Worm (Caenorhabditis elegans): ENCODE results near the gene htz-1.
A peak's percentile ranks its signal among the peaks of the same experiment; 100 is the strongest.

Gene htz-1

DNA sequence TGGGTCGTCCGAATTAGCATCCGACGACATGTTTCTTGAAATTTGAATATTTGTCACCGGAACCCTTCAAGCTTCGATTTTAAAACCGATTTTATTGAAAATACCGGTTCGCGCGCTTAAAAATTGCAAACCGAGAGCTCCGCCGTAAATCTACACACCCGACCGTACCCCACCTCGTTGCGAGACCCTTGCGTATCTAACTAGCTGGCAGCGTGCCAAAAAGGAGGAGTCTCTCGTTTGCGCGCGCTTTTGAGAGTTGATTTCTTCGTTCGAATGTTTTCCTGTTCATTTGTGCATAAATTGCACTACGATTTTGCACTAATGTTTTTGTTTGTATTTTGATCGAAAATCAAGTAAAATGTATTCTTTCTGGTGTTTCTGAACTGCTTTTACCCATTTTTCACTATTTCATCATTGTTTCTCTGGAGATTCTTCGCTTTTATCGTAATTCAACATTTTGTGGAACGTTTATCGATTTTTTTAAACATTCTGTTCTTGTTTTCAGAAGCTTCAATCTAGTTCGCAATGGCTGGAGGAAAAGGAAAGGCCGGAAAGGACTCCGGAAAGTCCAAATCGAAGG lies at the start of gene htz-1, which contains the start of gene wapl-1:
TSS of gene htz-1 (plus strand) at position 506 of the 580 bp plus-strand sequence.
TSS of gene wapl-1 (minus strand) at position 30 of the 580 bp plus-strand sequence.
- no peak for TF ChIP-seq ets-7 (tag; optimal IDR thresholded peaks at IDR 0.05)
- peak; percentile 43; the same call in 1 of the 2 replicates for TF ChIP-seq tbx-37 (GFP tag; conservative IDR thresholded peaks at IDR 0.05)
- no peak for TF ChIP-seq ama-1 (optimal IDR thresholded peaks at IDR 0.05)
- no peak for TF ChIP-seq ceh-13 (GFP tag; optimal IDR thresholded peaks at IDR 0.05)
- TF ChIP-seq flt-1 (GFP tag; IDR thresholded peaks at IDR 0.05) = peak; percentile 60
- TF ChIP-seq ceh-36 (tag; optimal IDR thresholded peaks at IDR 0.05) = no peak
- TF ChIP-seq tra-4 (tag; optimal IDR thresholded peaks at IDR 0.05) = no peak
- TF ChIP-seq F13C5.2 (tag; optimal IDR thresholded peaks at IDR 0.05) = peak; percentile 48
- peak; percentile 60; the same call in 1 of the 2 replicates for TF ChIP-seq pes-1 (GFP tag; IDR thresholded peaks at IDR 0.05)
- no peak for TF ChIP-seq aly-1 (tag; optimal IDR thresholded peaks at IDR 0.05)
- TF ChIP-seq scrt-1 (GFP tag; IDR thresholded peaks at IDR 0.05) = no peak
- TF ChIP-seq hmbx-1 (tag; optimal IDR thresholded peaks at IDR 0.05) = no peak
- no peak for TF ChIP-seq hmg-4 (GFP tag; optimal IDR thresholded peaks at IDR 0.05)
- no peak for TF ChIP-seq B0310.2 (tag; optimal IDR thresholded peaks at IDR 0.05)
- 0 out of 2 replicates have a peak, but pooled peaks have one; percentile 20 for TF ChIP-seq sea-1 (GFP tag; conservative IDR thresholded peaks at IDR 0.05)
- no peak for TF ChIP-seq tbx-11 (GFP tag; IDR thresholded peaks at IDR 0.05)
- TF ChIP-seq hnd-1 (tag; optimal IDR thresholded peaks at IDR 0.05) = no peak

DNA sequence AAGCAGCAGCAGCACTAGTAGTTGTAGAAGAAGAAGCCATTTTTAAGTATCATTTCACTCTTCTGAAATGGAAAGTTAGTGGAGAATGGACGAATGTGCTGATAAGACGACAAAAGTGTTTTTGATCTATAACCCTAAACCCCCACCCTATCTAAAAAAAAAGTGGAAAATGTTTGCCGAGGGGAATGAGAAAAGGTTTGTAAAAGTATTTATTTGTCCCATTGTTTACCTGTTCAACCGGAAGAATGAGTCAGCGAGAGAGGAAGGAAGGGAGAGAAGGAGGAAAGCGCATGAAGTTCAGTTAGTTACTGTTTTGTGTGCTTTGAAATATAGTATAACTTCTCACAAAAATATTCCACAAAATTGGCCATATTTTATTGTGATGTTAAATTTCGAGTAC lies 48.9 kb upstream of the htz-1 start:
- TF ChIP-seq B0310.2 (tag; optimal IDR thresholded peaks at IDR 0.05) (no peak), tbx-37 (GFP tag; conservative IDR thresholded peaks at IDR 0.05) (no peak), flt-1 (GFP tag; IDR thresholded peaks at IDR 0.05) (no peak), pes-1 (GFP tag; IDR thresholded peaks at IDR 0.05) (no peak), hnd-1 (tag; optimal IDR thresholded peaks at IDR 0.05) (no peak), ama-1 (optimal IDR thresholded peaks at IDR 0.05) (no peak), F13C5.2 (tag; optimal IDR thresholded peaks at IDR 0.05) (no peak), ceh-36 (tag; optimal IDR thresholded peaks at IDR 0.05) (no peak)

DNA sequence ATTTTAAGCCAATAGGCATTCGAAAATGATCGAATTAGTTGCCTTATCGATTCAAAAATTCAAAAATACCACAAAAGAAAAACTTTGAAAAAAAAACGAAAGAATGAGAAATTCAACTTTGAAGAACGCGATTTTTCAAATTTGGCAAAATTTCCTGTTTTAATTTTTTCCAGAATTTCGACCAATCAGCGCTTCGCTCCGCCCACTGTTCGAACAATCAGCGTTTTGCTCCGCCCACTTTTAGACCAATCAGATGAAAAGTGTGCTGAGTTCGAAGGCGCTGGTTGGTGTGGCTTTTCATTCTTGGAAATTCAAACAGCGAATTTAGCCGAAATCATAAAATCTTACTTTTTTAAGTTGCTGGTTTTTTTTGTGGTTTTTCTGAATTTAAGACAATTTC lies 48.4 kb upstream of the htz-1 start:
- TF ChIP-seq ets-7 (tag; optimal IDR thresholded peaks at IDR 0.05) (no peak), tbx-11 (GFP tag; IDR thresholded peaks at IDR 0.05) (no peak), hmg-4 (GFP tag; optimal IDR thresholded peaks at IDR 0.05) (no peak), hnd-1 (tag; optimal IDR thresholded peaks at IDR 0.05) (no peak), ama-1 (optimal IDR thresholded peaks at IDR 0.05) (no peak), tra-4 (tag; optimal IDR thresholded peaks at IDR 0.05) (no peak), flt-1 (GFP tag; IDR thresholded peaks at IDR 0.05) (no peak), F13C5.2 (tag; optimal IDR thresholded peaks at IDR 0.05) (no peak), sea-1 (GFP tag; conservative IDR thresholded peaks at IDR 0.05) (no peak), ceh-36 (tag; optimal IDR thresholded peaks at IDR 0.05) (no peak), hmbx-1 (tag; optimal IDR thresholded peaks at IDR 0.05) (no peak), ceh-13 (GFP tag; optimal IDR thresholded peaks at IDR 0.05) (no peak)

DNA sequence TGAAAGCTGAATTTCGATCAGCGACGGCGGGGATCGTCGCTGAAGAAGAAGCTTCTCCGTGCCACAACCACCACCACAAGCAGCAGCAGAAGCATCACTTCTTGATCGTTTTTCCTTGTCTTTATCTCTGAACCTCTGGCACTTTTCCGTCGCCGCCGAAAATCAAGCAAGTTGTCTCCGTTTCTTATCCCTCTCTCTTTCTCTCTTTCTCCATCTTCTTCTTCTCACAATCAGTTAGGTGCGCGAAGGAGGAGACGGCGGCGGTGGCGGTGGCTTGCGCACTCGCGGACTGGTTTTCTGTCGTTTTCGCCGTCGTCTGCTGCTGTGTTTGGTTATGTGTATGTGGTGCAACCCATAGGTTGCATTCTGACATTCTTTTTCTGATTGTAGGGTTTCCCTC lies 47.6 kb upstream of the htz-1 start:
- TF ChIP-seq tra-4 (tag; optimal IDR thresholded peaks at IDR 0.05) (no peak), sea-1 (GFP tag; conservative IDR thresholded peaks at IDR 0.05) (no peak), hnd-1 (tag; optimal IDR thresholded peaks at IDR 0.05) (no peak), hmg-4 (GFP tag; optimal IDR thresholded peaks at IDR 0.05) (peak; percentile 32), ceh-13 (GFP tag; optimal IDR thresholded peaks at IDR 0.05) (no peak), scrt-1 (GFP tag; IDR thresholded peaks at IDR 0.05) (no peak)

DNA sequence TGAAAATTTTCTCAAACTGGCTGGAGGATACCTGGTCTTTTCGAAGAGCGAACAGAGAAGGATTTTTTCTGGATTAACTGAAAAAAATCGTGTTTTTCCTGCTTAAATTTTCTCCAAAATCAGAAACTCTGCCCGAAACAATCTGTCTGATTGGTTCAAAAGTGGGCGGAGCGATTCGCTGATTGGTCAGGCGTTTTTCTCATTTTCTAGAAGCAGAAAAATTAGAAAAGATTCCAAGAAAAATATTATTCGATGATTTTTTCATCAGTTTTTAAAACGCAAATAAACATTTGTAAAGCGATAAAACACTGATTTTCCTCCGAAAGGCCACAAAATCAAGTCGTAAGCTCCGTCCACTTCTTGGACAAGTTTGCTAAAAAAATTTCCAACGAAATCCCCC lies 47.1 kb upstream of the htz-1 start:
- TF ChIP-seq ceh-36 (tag; optimal IDR thresholded peaks at IDR 0.05) (no peak), ets-7 (tag; optimal IDR thresholded peaks at IDR 0.05) (no peak), aly-1 (tag; optimal IDR thresholded peaks at IDR 0.05) (no peak), tbx-11 (GFP tag; IDR thresholded peaks at IDR 0.05) (no peak), B0310.2 (tag; optimal IDR thresholded peaks at IDR 0.05) (no peak), ama-1 (optimal IDR thresholded peaks at IDR 0.05) (no peak), tra-4 (tag; optimal IDR thresholded peaks at IDR 0.05) (no peak), tbx-37 (GFP tag; conservative IDR thresholded peaks at IDR 0.05) (no peak), hmg-4 (GFP tag; optimal IDR thresholded peaks at IDR 0.05) (no peak), hmbx-1 (tag; optimal IDR thresholded peaks at IDR 0.05) (no peak), pes-1 (GFP tag; IDR thresholded peaks at IDR 0.05) (no peak), flt-1 (GFP tag; IDR thresholded peaks at IDR 0.05) (no peak), scrt-1 (GFP tag; IDR thresholded peaks at IDR 0.05) (no peak), hnd-1 (tag; optimal IDR thresholded peaks at IDR 0.05) (no peak), ceh-13 (GFP tag; optimal IDR thresholded peaks at IDR 0.05) (no peak), F13C5.2 (tag; optimal IDR thresholded peaks at IDR 0.05) (no peak)

DNA sequence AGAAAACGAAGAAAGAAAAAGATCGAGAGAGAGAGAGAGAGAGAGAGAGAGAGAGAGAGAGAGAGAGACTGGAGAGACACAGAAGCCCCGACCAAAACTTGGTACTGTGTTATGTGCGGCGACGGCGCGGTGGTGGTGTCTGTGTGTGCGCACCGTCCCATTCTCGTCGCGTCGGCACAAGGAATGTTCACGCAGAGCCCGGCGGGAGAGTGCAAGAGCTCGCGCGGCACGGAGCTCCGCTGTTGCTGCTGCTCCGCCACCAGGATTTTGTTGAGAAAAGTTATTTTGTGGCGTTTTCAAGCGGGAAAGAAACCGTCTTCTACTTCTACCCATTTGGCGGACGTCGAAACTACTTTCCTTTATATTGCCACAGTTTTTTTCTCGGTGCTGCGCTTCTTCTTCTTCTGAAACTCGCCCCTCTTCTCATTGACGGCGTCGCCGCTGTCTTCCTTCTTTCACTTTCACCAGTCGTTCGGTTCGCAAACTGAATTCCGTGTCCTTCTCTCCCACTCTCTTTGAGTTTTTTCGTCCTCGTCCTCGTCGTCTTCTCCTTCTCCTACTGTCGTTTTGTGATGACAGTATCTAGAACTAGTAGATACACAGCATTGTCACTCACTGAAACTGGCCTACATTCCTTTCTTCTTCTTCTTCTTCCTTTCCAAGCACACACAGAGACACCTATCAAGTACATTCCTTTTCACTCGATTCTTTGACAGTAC lies 46.4 kb upstream of the htz-1 start:
- TF ChIP-seq hmg-4 (GFP tag; optimal IDR thresholded peaks at IDR 0.05) = peak; percentile 10
- TF ChIP-seq pes-1 (GFP tag; IDR thresholded peaks at IDR 0.05) = peak; percentile 23; the same call in 1 of the 2 replicates
- TF ChIP-seq tbx-11 (GFP tag; IDR thresholded peaks at IDR 0.05) = no peak
- TF ChIP-seq hmbx-1 (tag; optimal IDR thresholded peaks at IDR 0.05) = no peak
- no peak for TF ChIP-seq B0310.2 (tag; optimal IDR thresholded peaks at IDR 0.05)

Measured in whole organism, early embryonic.